Fruit fly (Drosophila melanogaster) whole organism, embryonic: ENCODE results near the gene CG15160.

Experiments used
- CG2120 ChIP-seq: fragments of 200-800 bp; sonication (Bioruptor generic); optimal IDR thresholded peaks from 3 replicates; lab custom pipeline; 2016; ENCODE audit warnings: missing biosample characterization, missing genetic modification characterization
- CG42726 ChIP-seq: fragments of 200-800 bp; sonication (Bioruptor generic); IDR thresholded peaks from 2 replicates; pipeline ENCODE4 v1.3.6; 2022; ENCODE audit warnings: missing biosample characterization, missing genetic modification characterization; ENCODE audit not compliant: partially characterized antibody
- Oaz ChIP-seq: fragments of 200-800 bp; sonication (Bioruptor generic); IDR thresholded peaks from 2 replicates; pipeline ENCODE4 v1.3.6; 2022; ENCODE audit warnings: missing biosample characterization, missing genetic modification characterization
- bbx ChIP-seq: fragments of 200-800 bp; sonication (Bioruptor generic); IDR thresholded peaks from 2 replicates; pipeline ENCODE4 v1.3.6; 2022; ENCODE audit warnings: missing biosample characterization, missing genetic modification characterization; ENCODE audit not compliant: partially characterized antibody
- bsh ChIP-seq, 2 experiments: fragments of 200-800 bp; sonication (Bioruptor generic); optimal IDR thresholded peaks; 2 replicates each; lab custom pipeline; 2017 to 2018; ENCODE audit warnings: mild to moderate bottlenecking in 2 of 2, missing biosample characterization in 2 of 2, missing genetic modification characterization in 2 of 2, moderate library complexity in 1 of 2

DNA sequence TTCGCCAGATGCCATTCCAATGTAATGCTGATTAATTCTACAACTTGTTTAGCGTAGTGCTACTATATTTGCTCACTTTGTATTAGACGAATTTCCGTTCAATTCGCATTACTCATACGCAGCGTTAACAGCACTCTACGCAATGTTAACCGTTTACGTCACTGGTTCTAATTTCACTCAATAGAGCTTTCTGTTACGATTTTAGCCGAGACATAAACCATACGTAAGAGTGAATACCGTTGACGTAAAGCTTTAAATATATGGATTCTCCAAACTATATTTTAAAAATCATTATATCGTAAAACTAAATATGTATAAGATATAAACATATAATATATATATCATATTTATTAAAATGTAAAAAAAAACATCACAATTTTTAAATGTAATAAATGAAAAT is 14.4 kb upstream of the CG15160 start:
- no peak for TF ChIP-seq CG2120 (GFP tag; lab: Kevin White, UChicago)
- TF ChIP-seq CG42726 = no peak
- no peak for TF ChIP-seq Oaz (GFP tag; lab: Robert Waterston, UW)
- TF ChIP-seq bsh (GFP tag; optimal IDR thresholded peaks at IDR 0.05; lab: Kevin White, UChicago) = no peak
- TF ChIP-seq bbx = no peak
